Worm (Caenorhabditis elegans) whole organism, L1 larva: ENCODE measurements around the gene C07G2.5.
A peak's percentile ranks its signal among the peaks of the same experiment; 100 is the strongest.

Experiments used
- C04F5.9 ChIP-seq: sonication (generic microtip); optimal IDR thresholded peaks from 2 replicates; lab custom pipeline; 2016; ENCODE audit warnings: missing genetic modification characterization, missing compliant biosample characterization
- C16A3.4 ChIP-seq: fragments of 150-350 bp; optimal IDR thresholded peaks from 2 replicates; lab custom pipeline; 2014; ENCODE audit warnings: missing biosample characterization, missing genetic modification characterization
- C34B4.2 ChIP-seq: sonication (generic microtip); optimal IDR thresholded peaks from 2 replicates; lab custom pipeline; 2017; ENCODE audit warnings: mild to moderate bottlenecking, missing genetic modification characterization, missing compliant biosample characterization
- F16B12.6 ChIP-seq: fragments of 150-350 bp; optimal IDR thresholded peaks from 2 replicates; lab custom pipeline; 2014; ENCODE audit warnings: missing biosample characterization, missing genetic modification characterization
- aly-2 ChIP-seq: fragments of 150-350 bp; optimal IDR thresholded peaks from 2 replicates; lab custom pipeline; 2014; ENCODE audit warnings: missing biosample characterization, missing genetic modification characterization
- ama-1 ChIP-seq: fragments of 150-350 bp; optimal IDR thresholded peaks from 2 replicates; lab custom pipeline; 2014
- ceh-8 ChIP-seq: fragments of 200-800 bp; sonication (Bioruptor generic); optimal IDR thresholded peaks from 2 replicates; lab custom pipeline; 2018; ENCODE audit warnings: mild to moderate bottlenecking, missing genetic modification characterization, moderate library complexity, missing compliant biosample characterization
- ceh-82 ChIP-seq, 3 experiments: fragments of 150-350 bp in 1 of 3; sonication (generic microtip) in 2 of 3; optimal IDR thresholded peaks; 2 replicates each; lab custom pipeline; 2014 to 2017; ENCODE audit warnings: missing biosample characterization in 3 of 3, missing genetic modification characterization in 3 of 3
- dpl-1 ChIP-seq, 3 experiments: fragments of 150-350 bp in 2 of 3; sonication (generic microtip) in 1 of 3; optimal IDR thresholded peaks; 2 replicates each; lab custom pipeline; 2014 to 2017; ENCODE audit warnings: missing biosample characterization in 3 of 3, missing genetic modification characterization in 3 of 3, missing genetic modification reagents in 3 of 3
- dsc-1 ChIP-seq: sonication (generic microtip); optimal IDR thresholded peaks from 2 replicates; lab custom pipeline; 2016; ENCODE audit warnings: mild to moderate bottlenecking, missing genetic modification characterization, missing compliant biosample characterization
- efl-3 ChIP-seq: fragments of 200-800 bp; sonication (Bioruptor generic); optimal IDR thresholded peaks from 2 replicates; lab custom pipeline; 2018; ENCODE audit warnings: mild to moderate bottlenecking, missing genetic modification characterization, missing compliant biosample characterization
- egl-13 ChIP-seq: sonication (generic microtip); optimal IDR thresholded peaks from 2 replicates; lab custom pipeline; 2016; ENCODE audit warnings: missing genotype, missing genetic modification reagents, missing genetic modification characterization, missing compliant biosample characterization
- elt-2 ChIP-seq: sonication (generic microtip); optimal IDR thresholded peaks from 2 replicates; lab custom pipeline; 2016; ENCODE audit warnings: missing genetic modification characterization, mild to moderate bottlenecking, inconsistent platforms, missing compliant biosample characterization, missing genetic modification reagents
- fkh-4 ChIP-seq: sonication (generic microtip); optimal IDR thresholded peaks from 2 replicates; lab custom pipeline; 2016; ENCODE audit warnings: missing compliant biosample characterization, missing genetic modification characterization, borderline replicate concordance
- fkh-8 ChIP-seq: sonication (generic microtip); optimal IDR thresholded peaks from 2 replicates; lab custom pipeline; 2016; ENCODE audit warnings: mild to moderate bottlenecking, missing genetic modification characterization, missing compliant biosample characterization
- grh-1 ChIP-seq: fragments of 200-800 bp; sonication (Bioruptor generic); IDR thresholded peaks from 2 replicates; pipeline ENCODE4 v1.3.6; 2022; ENCODE audit warnings: missing genetic modification reagents, missing genetic modification characterization, missing compliant biosample characterization
- irx-1 ChIP-seq: sonication (generic microtip); optimal IDR thresholded peaks from 2 replicates; lab custom pipeline; 2016; ENCODE audit warnings: missing genetic modification characterization, missing compliant biosample characterization
- jun-1 ChIP-seq: fragments of 150-350 bp; optimal IDR thresholded peaks from 2 replicates; lab custom pipeline; 2014; ENCODE audit warnings: missing biosample characterization, missing genetic modification reagents, missing genetic modification characterization
- lin-13 ChIP-seq: fragments of 150-350 bp; optimal IDR thresholded peaks from 2 replicates; lab custom pipeline; 2014; ENCODE audit warnings: missing biosample characterization, missing genetic modification reagents, missing genetic modification characterization
- lin-14 ChIP-seq: fragments of 200-800 bp; sonication (Bioruptor generic); optimal IDR thresholded peaks from 2 replicates; lab custom pipeline; 2018; ENCODE audit warnings: mild to moderate bottlenecking, missing genetic modification characterization, moderate library complexity, missing compliant biosample characterization
- lin-15B ChIP-seq: fragments of 150-350 bp; sonication (generic microtip); optimal IDR thresholded peaks from 3 replicates; lab custom pipeline; 2014; ENCODE audit warnings: missing biosample characterization, missing genetic modification characterization
- lsy-2 ChIP-seq, 2 experiments: fragments of 150-350 bp; optimal IDR thresholded peaks; 2 replicates each; lab custom pipeline; 2014; ENCODE audit warnings: missing biosample characterization in 2 of 2, missing genetic modification characterization in 2 of 2
- mab-9 ChIP-seq: fragments of 200-800 bp; sonication (Bioruptor generic); IDR thresholded peaks from 2 replicates; pipeline ENCODE4 v1.3.6; 2022; ENCODE audit warnings: missing genetic modification reagents, missing genetic modification characterization, missing compliant biosample characterization
- mep-1 ChIP-seq: fragments of 150-350 bp; optimal IDR thresholded peaks from 2 replicates; lab custom pipeline; 2014; ENCODE audit warnings: missing biosample characterization, missing genetic modification characterization
- nhr-12 ChIP-seq: sonication (generic microtip); optimal IDR thresholded peaks from 2 replicates; lab custom pipeline; 2017; ENCODE audit warnings: missing biosample characterization, missing genetic modification characterization
- nhr-19 ChIP-seq: fragments of 200-800 bp; sonication (Bioruptor generic); conservative IDR thresholded peaks from 2 replicates; pipeline ENCODE4 v1.3.6; 2022; ENCODE audit warnings: missing genetic modification characterization, missing compliant biosample characterization
- nhr-47 ChIP-seq: sonication (generic microtip); optimal IDR thresholded peaks from 2 replicates; lab custom pipeline; 2016; ENCODE audit warnings: mild to moderate bottlenecking, missing genetic modification characterization, moderate library complexity, missing compliant biosample characterization
- nhr-71 ChIP-seq: sonication (generic microtip); optimal IDR thresholded peaks from 2 replicates; lab custom pipeline; 2016; ENCODE audit warnings: mild to moderate bottlenecking, missing genetic modification characterization, moderate library complexity, missing compliant biosample characterization
- nhr-77 ChIP-seq: fragments of 150-350 bp; optimal IDR thresholded peaks from 2 replicates; lab custom pipeline; 2014; ENCODE audit warnings: missing biosample characterization, missing genetic modification characterization
- nhr-84 ChIP-seq: sonication (generic microtip); optimal IDR thresholded peaks from 2 replicates; lab custom pipeline; 2017; ENCODE audit warnings: missing biosample characterization, missing genetic modification characterization
- nhr-85 ChIP-seq: sonication (generic microtip); peaks from one replicate; lab custom pipeline; 2016; ENCODE audit warnings: missing genetic modification characterization, inconsistent platforms, missing compliant biosample characterization
- nhr-90 ChIP-seq: sonication (generic microtip); optimal IDR thresholded peaks from 2 replicates; lab custom pipeline; 2016; ENCODE audit warnings: mild to moderate bottlenecking, missing genetic modification characterization, missing compliant biosample characterization; ENCODE audit not compliant: poor library complexity
- pag-3 ChIP-seq: sonication (generic microtip); optimal IDR thresholded peaks from 2 replicates; lab custom pipeline; 2017; ENCODE audit warnings: missing genetic modification characterization, mild to moderate bottlenecking, missing compliant biosample characterization, antibody characterized with exemption, borderline replicate concordance; ENCODE audit not compliant: insufficient read depth
- rnt-1 ChIP-seq: sonication (generic microtip); optimal IDR thresholded peaks from 2 replicates; lab custom pipeline; 2016; ENCODE audit warnings: mild to moderate bottlenecking, missing genetic modification characterization, moderate library complexity, missing compliant biosample characterization
- snpc-4 ChIP-seq: fragments of 150-350 bp; optimal IDR thresholded peaks from 2 replicates; lab custom pipeline; 2014; ENCODE audit warnings: missing biosample characterization, missing genetic modification characterization
- snu-23 ChIP-seq: sonication (generic microtip); optimal IDR thresholded peaks from 2 replicates; lab custom pipeline; 2016; ENCODE audit warnings: missing genetic modification characterization, missing compliant biosample characterization
- sup-37 ChIP-seq: fragments of 200-800 bp; sonication (Bioruptor generic); optimal IDR thresholded peaks from 2 replicates; lab custom pipeline; 2018; ENCODE audit warnings: mild to moderate bottlenecking, missing genetic modification characterization, missing compliant biosample characterization
- swsn-7 ChIP-seq: sonication (generic microtip); optimal IDR thresholded peaks from 2 replicates; lab custom pipeline; 2016; ENCODE audit warnings: missing genetic modification characterization, missing compliant biosample characterization
- unc-130 ChIP-seq: fragments of 150-350 bp; optimal IDR thresholded peaks from 2 replicates; lab custom pipeline; 2017; ENCODE audit warnings: missing biosample characterization, missing genetic modification characterization, inconsistent platforms
- unc-30 ChIP-seq: sonication (generic microtip); optimal IDR thresholded peaks from 2 replicates; lab custom pipeline; 2017; ENCODE audit warnings: missing biosample characterization, missing genetic modification characterization
- vab-15 ChIP-seq: sonication (generic microtip); optimal IDR thresholded peaks from 2 replicates; lab custom pipeline; 2017; ENCODE audit warnings: missing genotype, mild to moderate bottlenecking, missing genetic modification characterization, missing compliant biosample characterization
- xbp-1 ChIP-seq: sonication (generic microtip); optimal IDR thresholded peaks from 2 replicates; lab custom pipeline; 2016; ENCODE audit warnings: missing genetic modification characterization, missing compliant biosample characterization
- zag-1 ChIP-seq: fragments of 150-350 bp; optimal IDR thresholded peaks from 2 replicates; lab custom pipeline; 2014; ENCODE audit warnings: missing biosample characterization, missing genetic modification characterization
- ztf-11 ChIP-seq, 2 experiments: sonication (generic microtip); optimal IDR thresholded peaks; 2 replicates each; lab custom pipeline; 2016 to 2017; ENCODE audit warnings: missing genetic modification characterization in 2 of 2, missing biosample characterization in 1 of 2, missing compliant biosample characterization in 1 of 2

The C07G2.5 gene

DNA sequence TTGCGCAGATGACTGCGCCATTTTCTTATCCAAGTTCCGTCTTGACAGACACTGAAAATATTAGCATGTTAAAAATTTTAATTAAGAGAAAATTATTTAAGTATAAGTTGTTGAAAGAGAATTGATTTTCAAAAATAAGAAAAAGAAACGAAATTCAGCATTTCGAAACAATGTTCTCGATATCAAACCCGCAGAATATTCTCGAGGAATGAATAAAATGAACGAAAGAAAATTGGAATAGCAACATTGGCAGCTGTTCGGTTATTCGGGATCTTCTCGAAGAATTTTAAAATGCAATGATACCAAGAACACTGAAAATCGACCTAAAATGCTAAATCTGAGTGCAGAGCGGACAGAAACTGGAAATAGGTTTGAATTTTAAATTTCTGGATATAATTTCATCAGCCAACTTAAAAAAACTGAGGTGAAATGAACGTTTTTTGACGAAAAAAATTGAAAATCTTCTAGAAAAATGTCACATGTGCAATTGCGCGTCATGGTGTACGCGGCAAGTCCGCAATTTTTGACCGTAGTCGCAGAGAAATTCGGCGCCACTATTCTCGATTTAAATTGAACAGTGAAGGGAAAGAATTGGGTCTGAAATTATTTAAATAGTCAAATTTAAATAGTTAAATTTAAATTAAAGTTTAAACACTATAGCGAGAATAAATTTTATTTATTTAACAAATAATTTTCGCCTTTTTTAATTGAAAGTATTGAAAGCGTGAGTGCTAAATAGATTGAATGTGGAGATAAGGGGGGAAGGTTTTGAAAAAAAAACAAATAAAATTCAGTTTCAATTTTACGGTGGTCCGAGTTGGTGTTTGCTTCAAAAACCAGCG is 9.4 kb upstream of the C07G2.5 start, which contains the start of the genes cct-5 and F25F2.1 (continued):
- TF ChIP-seq sup-37 (GFP tag; lab: Kevin White, UChicago) (no peak), lin-15B (tag; lab: Kevin White, UChicago) (no peak), ama-1 (lab: Kevin White, UChicago) (no peak), mep-1 (tag; lab: Kevin White, UChicago) (peak; percentile 91), C16A3.4 (peak; percentile 64), jun-1 (tag; lab: Kevin White, UChicago) (no peak), nhr-71 (tag; lab: Kevin White, UChicago) (peak; percentile 64), grh-1 (no peak), dsc-1 (tag; lab: Kevin White, UChicago) (peak; percentile 44), pag-3 (peak; percentile 21), dpl-1 (GFP tag; optimal IDR thresholded peaks at IDR 0.05; lab: Kevin White, UChicago) (peak; percentile 82 to 89 (median 84)), nhr-84 (tag; lab: Kevin White, UChicago) (no peak), ztf-11 (tag; optimal IDR thresholded peaks at IDR 0.05; lab: Kevin White, UChicago) (no peak), snpc-4 (tag; lab: Kevin White, UChicago) (peak; percentile 41), ceh-82 (tag; optimal IDR thresholded peaks at IDR 0.05; lab: Kevin White, UChicago) (peak in 2 of 3 experiments; percentile 2 to 77), nhr-19 (GFP tag; lab: Robert Waterston, UW) (peak; percentile 52), C34B4.2 (tag; lab: Kevin White, UChicago) (no peak), nhr-47 (tag; lab: Kevin White, UChicago) (peak; percentile 61), nhr-90 (tag; lab: Kevin White, UChicago) (peak; percentile 36), fkh-4 (tag; lab: Kevin White, UChicago) (no peak), unc-130 (tag; lab: Kevin White, UChicago) (peak; percentile 83), efl-3 (GFP tag; lab: Kevin White, UChicago) (no peak), nhr-85 (peak; percentile 82), C04F5.9 (tag; lab: Kevin White, UChicago) (peak; percentile 1), lin-14 (GFP tag; lab: Kevin White, UChicago) (peak; percentile 64), unc-30 (tag; lab: Kevin White, UChicago) (no peak), nhr-12 (tag; lab: Kevin White, UChicago) (no peak), aly-2 (tag; lab: Kevin White, UChicago) (no peak), swsn-7 (tag; lab: Kevin White, UChicago) (peak; percentile 59), vab-15 (tag; lab: Kevin White, UChicago) (no peak), egl-13 (tag; lab: Kevin White, UChicago) (peak; percentile 5), mab-9 (GFP tag; lab: Robert Waterston, UW) (no peak), nhr-77 (tag; lab: Kevin White, UChicago) (no peak), snu-23 (GFP tag; lab: Kevin White, UChicago) (peak; percentile 80), irx-1 (tag; lab: Kevin White, UChicago) (no peak), elt-2 (peak; percentile 17), ceh-8 (GFP tag; lab: Kevin White, UChicago) (no peak), zag-1 (tag; lab: Kevin White, UChicago) (no peak), lin-13 (peak; percentile 40), fkh-8 (tag; lab: Kevin White, UChicago) (peak; percentile 39), rnt-1 (peak; percentile 57), F16B12.6 (tag; lab: Kevin White, UChicago) (peak; percentile 94), xbp-1 (tag; lab: Kevin White, UChicago) (peak; percentile 39), lsy-2 (tag; optimal IDR thresholded peaks at IDR 0.05; lab: Kevin White, UChicago) (peak; percentile 80 to 96)
- TF ChIP-seq, all 84 proteins: peak for 35
